Fruit fly (Drosophila melanogaster): ENCODE data around the gene CG14841.

The CG14841 gene

DNA sequence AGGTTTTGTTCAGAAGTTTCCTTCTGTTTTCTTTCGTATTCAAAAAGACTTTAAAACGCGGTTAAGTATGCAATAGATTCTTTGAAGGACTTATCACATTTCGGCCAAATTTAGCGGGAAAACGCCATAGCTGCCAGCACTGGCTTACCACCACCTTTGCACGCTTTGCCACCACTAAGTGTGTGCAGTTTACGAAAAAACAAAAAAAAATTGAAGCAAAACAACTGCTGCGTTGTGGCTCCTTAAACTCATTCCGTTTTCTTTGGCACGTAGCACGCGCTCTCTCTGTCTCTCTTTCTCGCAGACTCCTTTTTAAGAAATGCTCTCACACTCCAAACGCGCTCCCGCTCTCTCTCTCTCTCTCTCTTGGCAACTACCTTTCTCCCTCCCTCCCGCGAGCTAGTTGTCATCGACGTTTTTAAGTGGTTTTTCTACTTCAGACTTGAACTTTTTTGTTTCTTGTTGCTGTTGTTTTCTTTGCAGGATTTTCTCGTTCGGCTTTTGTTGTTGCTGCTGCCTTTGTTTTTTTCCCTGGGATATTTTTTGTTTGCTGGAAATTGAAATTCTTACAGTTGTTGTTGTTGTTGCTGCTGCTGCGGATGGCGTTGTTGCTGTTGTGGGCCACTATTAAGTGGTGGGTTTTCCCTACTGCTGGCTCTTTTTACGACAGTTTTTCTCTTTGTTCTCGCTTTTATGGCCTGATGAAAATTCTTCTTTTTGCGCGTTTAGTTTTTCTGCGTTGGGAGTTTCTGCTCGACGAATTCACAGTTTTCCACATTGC lies 16.5 kb upstream of the CG14841 start (continued):
- TF ChIP-seq CG2202 (tag; optimal IDR thresholded peaks at IDR 0.05), result no peak
- peak; percentile 23 for TF ChIP-seq CG15479 (GFP tag; optimal IDR thresholded peaks at IDR 0.05)
- TF ChIP-seq CG8388 (GFP tag; optimal IDR thresholded peaks at IDR 0.05), result no peak
- TF ChIP-seq gcm (GFP tag; optimal IDR thresholded peaks at IDR 0.05), result no peak
- no peak for TF ChIP-seq CG2678 (tag; optimal IDR thresholded peaks at IDR 0.05)
- no peak for TF ChIP-seq fd96Cb (tag; optimal IDR thresholded peaks at IDR 0.05)
- no peak for TF ChIP-seq CoRest (tag; optimal IDR thresholded peaks at IDR 0.05)
- no peak for TF ChIP-seq CG33557 (GFP tag; optimal IDR thresholded peaks at IDR 0.05)
- no peak for TF ChIP-seq Bteb2 (GFP tag; optimal IDR thresholded peaks at IDR 0.05)
- no peak for TF ChIP-seq Sin3A (optimal IDR thresholded peaks at IDR 0.05)
- TF ChIP-seq hb (GFP tag; IDR thresholded peaks at IDR 0.05; ENCODE audit: partially characterized antibody), result no peak
- TF ChIP-seq emc (GFP tag; optimal IDR thresholded peaks at IDR 0.05), result no peak
- no peak for TF ChIP-seq CG31224 (GFP tag; IDR thresholded peaks at IDR 0.05)
- no peak for TF ChIP-seq bowl (GFP tag; IDR thresholded peaks at IDR 0.05)
- TF ChIP-seq croc (GFP tag; conservative IDR thresholded peaks at IDR 0.05), result no peak
- no peak for TF ChIP-seq CG34376 (GFP tag; optimal IDR thresholded peaks at IDR 0.05)
- no peak for TF ChIP-seq CG4282 (GFP tag; optimal IDR thresholded peaks at IDR 0.05)
- no peak for TF ChIP-seq CG5953 (GFP tag; IDR thresholded peaks at IDR 0.05)
- TF ChIP-seq Stat92E (GFP tag; optimal IDR thresholded peaks at IDR 0.05), result no peak
- no peak for TF ChIP-seq CG13775 (GFP tag; optimal IDR thresholded peaks at IDR 0.05)
- TF ChIP-seq Xrp1 (GFP tag; IDR thresholded peaks at IDR 0.05), result peak; percentile 38
- no peak for TF ChIP-seq ase (GFP tag; IDR thresholded peaks at IDR 0.05)
- TF ChIP-seq CG11504 (tag; optimal IDR thresholded peaks at IDR 0.05), result no peak
- peak; percentile 18 for TF ChIP-seq mam (GFP tag; optimal IDR thresholded peaks at IDR 0.05)
- TF ChIP-seq CG10979 (tag; optimal IDR thresholded peaks at IDR 0.05), result no peak
- TF ChIP-seq CG10267 (tag; optimal IDR thresholded peaks at IDR 0.05), result no peak
- TF ChIP-seq Atf3 (GFP tag; optimal IDR thresholded peaks at IDR 0.05), result no peak
- peak; percentile 13 for TF ChIP-seq gro (GFP tag; optimal IDR thresholded peaks at IDR 0.05)
- no peak for TF ChIP-seq Six4 (GFP tag; optimal IDR thresholded peaks at IDR 0.05)
- TF ChIP-seq CG17802 (tag; optimal IDR thresholded peaks at IDR 0.05), result no peak
- no peak for TF ChIP-seq CG17912 (GFP tag; optimal IDR thresholded peaks at IDR 0.05)
- no peak for TF ChIP-seq CG8281 (tag; optimal IDR thresholded peaks at IDR 0.05)
- no peak for TF ChIP-seq ash1 (GFP tag; optimal IDR thresholded peaks at IDR 0.05)
- TF ChIP-seq CG11085 (GFP tag; IDR thresholded peaks at IDR 0.05), result no peak
- TF ChIP-seq CG3847 (GFP tag; IDR thresholded peaks at IDR 0.05), result no peak
- no peak for TF ChIP-seq CG18011 (GFP tag; optimal IDR thresholded peaks at IDR 0.05)
- TF ChIP-seq prd (optimal IDR thresholded peaks at IDR 0.05), result no peak
- no peak; the same call in 2 of the 3 replicates for TF ChIP-seq prd (GFP tag; IDR thresholded peaks at IDR 0.05)
- no peak for TF ChIP-seq CG13624 (GFP tag; optimal IDR thresholded peaks at IDR 0.05)
- no peak for TF ChIP-seq slou (GFP tag; optimal IDR thresholded peaks at IDR 0.05)
- TF ChIP-seq CG4328 (GFP tag; optimal IDR thresholded peaks at IDR 0.05), result no peak
- no peak for TF ChIP-seq CG31388 (GFP tag; optimal IDR thresholded peaks at IDR 0.05)
- no peak for TF ChIP-seq CG17829 (tag; optimal IDR thresholded peaks at IDR 0.05)
- TF ChIP-seq CG17361 (GFP tag; IDR thresholded peaks at IDR 0.05), result no peak; the same call in 1 of the 3 replicates
- no peak for TF ChIP-seq rib (GFP tag; IDR thresholded peaks at IDR 0.05)
- TF ChIP-seq chif (GFP tag; optimal IDR thresholded peaks at IDR 0.05), result no peak
- no peak for TF ChIP-seq caup (GFP tag; optimal IDR thresholded peaks at IDR 0.05; ENCODE audit: severe bottlenecking)
- TF ChIP-seq sens-2 (GFP tag; IDR thresholded peaks at IDR 0.05), result no peak
- no peak for TF ChIP-seq jing (GFP tag; optimal IDR thresholded peaks at IDR 0.05)
- no peak for TF ChIP-seq TFAM (GFP tag; optimal IDR thresholded peaks at IDR 0.05)

All from whole organism, embryonic.